Worm (Caenorhabditis elegans) whole organism, mixed stage, embryonic: ENCODE data around the gene C18H7.6.
A peak's percentile ranks its signal among the peaks of the same experiment; 100 is the strongest.

ENCODE experiments used
- M03D4.4 ChIP-seq: sonication (generic microtip); optimal IDR thresholded peaks from 2 replicates; lab custom pipeline; 2017; ENCODE audit warnings: mild to moderate bottlenecking, missing genetic modification characterization, missing compliant biosample characterization
- bed-3 ChIP-seq: fragments of 200-800 bp; sonication (Bioruptor generic); optimal IDR thresholded peaks from 3 replicates; lab custom pipeline; 2018; ENCODE audit warnings: mild to moderate bottlenecking, missing genetic modification characterization, moderate library complexity, missing compliant biosample characterization
- blmp-1 ChIP-seq: fragments of 150-350 bp; optimal IDR thresholded peaks from 2 replicates; lab custom pipeline; 2014; ENCODE audit warnings: missing biosample characterization, missing genetic modification characterization
- ceh-39 ChIP-seq: fragments of 150-350 bp; optimal IDR thresholded peaks from 2 replicates; lab custom pipeline; 2014; ENCODE audit warnings: missing biosample characterization, missing genetic modification characterization
- ceh-43 ChIP-seq: fragments of 200-800 bp; sonication (Bioruptor generic); optimal IDR thresholded peaks from 2 replicates; lab custom pipeline; 2018; ENCODE audit warnings: mild to moderate bottlenecking, missing genetic modification characterization, moderate library complexity, missing compliant biosample characterization
- ceh-83 ChIP-seq: fragments of 200-800 bp; sonication (Bioruptor generic); optimal IDR thresholded peaks from 2 replicates; lab custom pipeline; 2018; ENCODE audit warnings: mild to moderate bottlenecking, missing genetic modification characterization, missing compliant biosample characterization
- ces-1 ChIP-seq: fragments of 150-350 bp; optimal IDR thresholded peaks from 2 replicates; lab custom pipeline; 2014; ENCODE audit warnings: missing biosample characterization, missing genetic modification reagents, missing genetic modification characterization
- drap-1 ChIP-seq: fragments of 200-800 bp; sonication (Bioruptor generic); optimal IDR thresholded peaks from 3 replicates; lab custom pipeline; 2018; ENCODE audit warnings: mild to moderate bottlenecking, missing genetic modification characterization, missing compliant biosample characterization
- elt-1 ChIP-seq: sonication (generic microtip); optimal IDR thresholded peaks from 2 replicates; lab custom pipeline; 2017; ENCODE audit warnings: missing genetic modification characterization, mild to moderate bottlenecking, missing compliant biosample characterization, antibody characterized with exemption, moderate library complexity, borderline replicate concordance; ENCODE audit not compliant: insufficient read depth
- elt-3 ChIP-seq: fragments of 150-350 bp; optimal IDR thresholded peaks from 2 replicates; lab custom pipeline; 2014; ENCODE audit warnings: missing biosample characterization, missing genetic modification characterization
- flh-1 ChIP-seq: fragments of 200-800 bp; sonication (Bioruptor generic); optimal IDR thresholded peaks from 2 replicates; lab custom pipeline; 2018; ENCODE audit warnings: mild to moderate bottlenecking, missing genetic modification characterization, moderate library complexity, missing compliant biosample characterization
- ham-2 ChIP-seq: fragments of 200-800 bp; sonication (Bioruptor generic); optimal IDR thresholded peaks from 2 replicates; lab custom pipeline; 2018; ENCODE audit warnings: mild to moderate bottlenecking, missing genetic modification characterization, missing compliant biosample characterization
- hlh-1 ChIP-seq: fragments of 150-350 bp; optimal IDR thresholded peaks from 2 replicates; lab custom pipeline; 2014; ENCODE audit warnings: missing biosample characterization, missing genetic modification reagents, missing genetic modification characterization
- lin-13 ChIP-seq: fragments of 150-350 bp; optimal IDR thresholded peaks from 2 replicates; lab custom pipeline; 2014; ENCODE audit warnings: missing biosample characterization, missing genetic modification characterization
- lin-32 ChIP-seq: fragments of 200-800 bp; sonication (Bioruptor generic); optimal IDR thresholded peaks from 2 replicates; lab custom pipeline; 2018; ENCODE audit warnings: mild to moderate bottlenecking, missing genetic modification characterization, missing compliant biosample characterization
- lsy-2 ChIP-seq: fragments of 150-350 bp; optimal IDR thresholded peaks from 2 replicates; lab custom pipeline; 2014; ENCODE audit warnings: missing biosample characterization, missing genetic modification characterization
- mab-5 ChIP-seq: fragments of 150-350 bp; optimal IDR thresholded peaks from 2 replicates; lab custom pipeline; 2014; ENCODE audit warnings: missing biosample characterization, missing genetic modification characterization
- mls-2 ChIP-seq: sonication (generic microtip); optimal IDR thresholded peaks from 2 replicates; lab custom pipeline; 2016; ENCODE audit warnings: mild to moderate bottlenecking, missing genetic modification characterization, moderate library complexity, missing compliant biosample characterization
- nhr-237 ChIP-seq: fragments of 150-350 bp; optimal IDR thresholded peaks from 2 replicates; lab custom pipeline; 2014; ENCODE audit warnings: missing biosample characterization, missing genetic modification characterization
- nhr-28 ChIP-seq: fragments of 150-350 bp; optimal IDR thresholded peaks from 2 replicates; lab custom pipeline; 2014; ENCODE audit warnings: missing biosample characterization, missing genetic modification characterization
- pha-4 ChIP-seq: fragments of 150-350 bp; optimal IDR thresholded peaks from 2 replicates; lab custom pipeline; 2018; ENCODE audit warnings: missing biosample characterization, missing genetic modification reagents, missing genetic modification characterization
- sem-2 ChIP-seq: fragments of 200-800 bp; sonication (Bioruptor generic); optimal IDR thresholded peaks from 2 replicates; lab custom pipeline; 2018; ENCODE audit warnings: mild to moderate bottlenecking, missing genetic modification characterization, missing compliant biosample characterization
- snpc-4 ChIP-seq: fragments of 150-350 bp; optimal IDR thresholded peaks from 2 replicates; lab custom pipeline; 2014; ENCODE audit warnings: missing biosample characterization, missing genetic modification characterization
- sptf-1 ChIP-seq: sonication (generic microtip); optimal IDR thresholded peaks from 2 replicates; lab custom pipeline; 2017; ENCODE audit warnings: mild to moderate bottlenecking, missing genetic modification characterization, moderate library complexity, missing compliant biosample characterization
- tbx-8 ChIP-seq: fragments of 200-800 bp; sonication (Bioruptor generic); optimal IDR thresholded peaks from 2 replicates; lab custom pipeline; 2018; ENCODE audit warnings: mild to moderate bottlenecking, missing genetic modification characterization, moderate library complexity, missing compliant biosample characterization
- unc-120 ChIP-seq: sonication (generic microtip); optimal IDR thresholded peaks from 2 replicates; lab custom pipeline; 2017; ENCODE audit warnings: missing genetic modification characterization, missing compliant biosample characterization; ENCODE audit not compliant: poor library complexity, severe bottlenecking
- unc-39 ChIP-seq: fragments of 150-350 bp; optimal IDR thresholded peaks from 2 replicates; lab custom pipeline; 2014; ENCODE audit warnings: missing biosample characterization, missing genetic modification characterization
- unc-62 ChIP-seq: fragments of 150-350 bp; optimal IDR thresholded peaks from 2 replicates; lab custom pipeline; 2014; ENCODE audit warnings: missing biosample characterization, missing genetic modification reagents, missing genetic modification characterization
- zip-8 ChIP-seq: fragments of 150-350 bp; optimal IDR thresholded peaks from 2 replicates; lab custom pipeline; 2014; ENCODE audit warnings: missing biosample characterization, missing genetic modification characterization
- ztf-11 ChIP-seq: fragments of 150-350 bp; optimal IDR thresholded peaks from 2 replicates; lab custom pipeline; 2014; ENCODE audit warnings: missing biosample characterization, missing genetic modification characterization

Gene C18H7.6

DNA sequence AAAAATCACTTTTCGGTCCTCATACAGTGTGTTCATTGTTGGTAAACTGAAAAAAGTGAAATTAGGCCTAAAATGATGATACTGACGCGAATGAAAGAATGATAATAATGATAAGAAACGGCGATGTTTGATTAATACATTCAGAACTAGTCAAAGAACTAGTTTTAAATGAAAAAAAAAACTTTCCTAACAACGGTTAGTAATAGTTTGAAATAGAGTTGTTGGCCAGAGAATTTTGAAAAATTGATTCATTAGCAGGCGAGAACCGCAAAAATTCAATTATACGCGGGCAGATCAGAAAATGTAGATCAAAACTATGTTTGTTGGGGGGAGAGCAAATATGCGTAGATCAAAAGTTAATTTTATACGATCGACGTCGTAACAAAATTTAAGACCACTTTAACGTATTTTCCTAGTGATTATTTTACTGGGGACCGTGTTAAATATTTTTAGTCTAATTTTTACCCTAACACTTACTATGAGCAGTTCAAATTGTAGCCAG, 21.4 kb downstream of the C18H7.6 start, which contains the start of gene F56A11.5:
Gene F56A11.5, minus strand, starts transcription at position 51 of the 502 bp plus-strand sequence.
- TF ChIP-seq snpc-4 (tag; lab: Kevin White, UChicago), result no peak
- TF ChIP-seq nhr-237 (tag; lab: Kevin White, UChicago), result no peak
- TF ChIP-seq nhr-28 (tag; lab: Kevin White, UChicago), result no peak
- no peak for TF ChIP-seq lin-32 (GFP tag; lab: Kevin White, UChicago)
- no peak for TF ChIP-seq ztf-11 (tag; lab: Kevin White, UChicago)
- TF ChIP-seq unc-39 (tag; lab: Kevin White, UChicago), result no peak
- TF ChIP-seq sptf-1 (tag; lab: Kevin White, UChicago), result no peak
- no peak for TF ChIP-seq ham-2 (GFP tag; lab: Kevin White, UChicago)
- no peak for TF ChIP-seq unc-62
- TF ChIP-seq elt-3 (tag; lab: Kevin White, UChicago), result no peak
- no peak for TF ChIP-seq mab-5 (tag; lab: Kevin White, UChicago)
- no peak for TF ChIP-seq bed-3
- no peak for TF ChIP-seq M03D4.4
- no peak for TF ChIP-seq mls-2 (tag; lab: Kevin White, UChicago)
- no peak for TF ChIP-seq ceh-83 (GFP tag; lab: Kevin White, UChicago)
- TF ChIP-seq drap-1 (GFP tag; lab: Kevin White, UChicago), result no peak
- TF ChIP-seq ceh-43 (GFP tag; lab: Kevin White, UChicago), result no peak
- TF ChIP-seq ceh-39 (tag; lab: Kevin White, UChicago), result no peak
- TF ChIP-seq pha-4 (tag; lab: Kevin White, UChicago), result no peak
- TF ChIP-seq elt-1 (tag; lab: Kevin White, UChicago), result no peak
- TF ChIP-seq, all 35 proteins: peak for 0

DNA sequence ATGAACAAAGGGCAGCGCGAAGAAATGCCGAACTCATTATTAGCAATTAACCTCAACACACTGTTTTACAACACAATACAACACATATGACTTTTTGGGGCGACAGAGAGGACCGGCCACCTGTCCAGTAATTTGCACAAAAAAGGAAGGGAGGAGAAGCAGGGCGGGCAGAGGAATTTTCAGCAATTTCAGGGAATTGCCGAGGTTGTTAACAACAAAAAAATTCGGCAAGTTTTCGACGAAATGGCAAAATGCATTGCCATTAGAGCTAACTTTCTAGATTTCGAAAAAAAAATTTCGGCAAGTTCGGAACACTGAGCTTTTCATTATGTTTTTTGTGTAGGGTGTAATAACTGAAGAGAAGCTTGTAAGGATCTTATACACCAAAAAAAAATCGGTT, 28.3 kb downstream of the C18H7.6 start:
- no peak for TF ChIP-seq unc-39 (tag; lab: Kevin White, UChicago)
- TF ChIP-seq bed-3, result no peak
- no peak for TF ChIP-seq drap-1 (GFP tag; lab: Kevin White, UChicago)
- TF ChIP-seq mls-2 (tag; lab: Kevin White, UChicago), result no peak
- no peak for TF ChIP-seq ztf-11 (tag; lab: Kevin White, UChicago)
- TF ChIP-seq sem-2 (GFP tag; lab: Kevin White, UChicago), result no peak
- TF ChIP-seq ceh-43 (GFP tag; lab: Kevin White, UChicago), result no peak
- TF ChIP-seq hlh-1 (tag; lab: Kevin White, UChicago), result no peak
- no peak for TF ChIP-seq mab-5 (tag; lab: Kevin White, UChicago)
- TF ChIP-seq lin-13 (tag; lab: Kevin White, UChicago), result no peak
- TF ChIP-seq lin-32 (GFP tag; lab: Kevin White, UChicago), result no peak
- TF ChIP-seq tbx-8 (GFP tag; lab: Kevin White, UChicago), result no peak
- TF ChIP-seq M03D4.4, result no peak
- no peak for TF ChIP-seq pha-4 (tag; lab: Kevin White, UChicago)
- no peak for TF ChIP-seq zip-8 (tag; lab: Kevin White, UChicago)
- no peak for TF ChIP-seq ham-2 (GFP tag; lab: Kevin White, UChicago)
- no peak for TF ChIP-seq ceh-39 (tag; lab: Kevin White, UChicago)
- TF ChIP-seq flh-1 (GFP tag; lab: Kevin White, UChicago), result no peak
- no peak for TF ChIP-seq nhr-28 (tag; lab: Kevin White, UChicago)

DNA sequence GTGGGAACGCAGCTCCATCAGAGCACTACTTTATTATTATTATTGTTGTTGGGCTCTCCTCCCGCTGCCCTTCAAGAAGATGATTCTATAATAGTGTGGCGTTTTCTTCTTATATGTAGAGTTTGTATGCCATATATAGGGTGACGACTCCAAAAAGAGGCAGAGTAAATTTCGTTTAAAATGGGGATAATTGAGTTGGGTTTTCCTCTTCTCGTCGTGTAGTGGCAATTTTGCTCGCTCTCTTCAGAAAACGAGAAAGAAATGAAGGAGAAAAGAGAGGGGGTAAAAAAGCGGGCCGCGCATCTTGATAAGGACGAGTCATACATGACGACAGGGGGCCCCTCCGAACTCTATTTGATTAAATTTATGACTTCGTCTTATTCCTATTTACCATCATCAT, 28.9 kb downstream of the C18H7.6 start:
- TF ChIP-seq unc-120 (tag; lab: Kevin White, UChicago) (no peak), ces-1 (GFP tag; lab: Kevin White, UChicago) (peak; percentile 97)

DNA sequence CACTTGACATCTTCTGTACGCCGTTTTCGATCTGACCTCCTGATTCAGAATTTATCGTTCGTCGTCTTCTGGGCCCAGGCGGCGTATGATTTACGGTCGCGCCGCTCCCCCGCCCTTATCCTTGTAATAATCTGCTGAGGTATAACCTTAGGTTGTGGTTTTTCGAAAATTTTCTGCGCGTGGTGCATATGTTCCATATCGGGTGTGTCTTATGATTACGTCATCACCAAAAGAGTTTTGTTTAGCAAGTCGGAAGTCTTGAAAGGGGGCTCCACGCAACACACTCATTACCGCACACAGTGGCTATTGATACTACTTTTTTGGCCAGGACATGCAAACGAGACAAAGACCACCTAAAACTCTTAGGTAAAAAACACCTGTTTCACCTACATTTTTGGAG, 31.5 kb downstream of the C18H7.6 start:
- TF ChIP-seq blmp-1 (tag; lab: Kevin White, UChicago), result no peak
- TF ChIP-seq lsy-2 (tag; lab: Kevin White, UChicago), result no peak
- TF ChIP-seq unc-62, result no peak
- no peak for TF ChIP-seq snpc-4 (tag; lab: Kevin White, UChicago)
- peak; percentile 91 for TF ChIP-seq zip-8 (tag; lab: Kevin White, UChicago)
- TF ChIP-seq ceh-83 (GFP tag; lab: Kevin White, UChicago), result peak; percentile 7
- no peak for TF ChIP-seq ztf-11 (tag; lab: Kevin White, UChicago)
- no peak for TF ChIP-seq bed-3
- no peak for TF ChIP-seq pha-4 (tag; lab: Kevin White, UChicago)
- no peak for TF ChIP-seq sem-2 (GFP tag; lab: Kevin White, UChicago)
- TF ChIP-seq ceh-39 (tag; lab: Kevin White, UChicago), result no peak
